Fruit fly (Drosophila melanogaster): ENCODE results near the gene CG13875.

DNA sequence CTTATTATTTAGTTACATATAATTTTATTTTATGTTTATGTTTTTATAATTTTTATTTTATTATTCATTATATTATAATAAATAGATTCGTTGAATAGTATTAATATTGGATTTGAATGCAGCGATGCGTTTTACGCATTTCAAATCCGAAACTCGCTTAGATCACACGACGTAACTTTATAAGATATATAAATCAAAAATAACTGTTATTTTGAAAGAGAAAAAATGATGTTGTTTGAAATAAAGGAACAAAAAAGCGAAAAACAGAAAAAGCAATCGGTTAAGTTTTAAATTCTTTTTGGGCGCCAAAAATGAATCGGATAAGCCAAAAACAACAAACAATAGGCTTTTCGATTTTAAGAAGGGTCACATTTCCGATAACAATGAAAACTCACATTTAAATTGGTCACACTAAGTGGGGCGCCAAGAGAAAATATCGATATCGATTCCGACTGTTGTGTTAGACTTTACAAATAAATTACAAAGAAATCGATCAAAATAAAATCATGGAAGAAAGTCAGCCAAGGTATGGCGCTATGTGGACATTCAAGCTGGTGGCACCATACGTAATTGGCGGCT, 33.6 kb upstream of the CG13875 start, which contains the start of gene CG6845:
- TF ChIP-seq CG16779 (tag; optimal IDR thresholded peaks at IDR 0.05) (no peak), Hr39 (GFP tag; optimal IDR thresholded peaks at IDR 0.05) (no peak), CG7368 (GFP tag; optimal IDR thresholded peaks at IDR 0.05) (no peak), topi (GFP tag; optimal IDR thresholded peaks at IDR 0.05) (no peak), CG6854 (GFP tag; optimal IDR thresholded peaks at IDR 0.05) (no peak)
